Worm (Caenorhabditis elegans) whole organism, L1 larva: ENCODE measurements around the gene gmap-2.

Experiments
- C04F5.9 ChIP-seq: sonication (generic microtip); optimal IDR thresholded peaks from 2 replicates; lab custom pipeline; 2016; ENCODE audit warnings: missing genetic modification characterization, missing compliant biosample characterization
- alr-1 ChIP-seq: fragments of 200-800 bp; sonication (Bioruptor generic); optimal IDR thresholded peaks from 2 replicates; lab custom pipeline; 2018; ENCODE audit warnings: borderline replicate concordance, mild to moderate bottlenecking, missing genetic modification characterization, missing compliant biosample characterization
- blmp-1 ChIP-seq: fragments of 150-350 bp; optimal IDR thresholded peaks from 2 replicates; lab custom pipeline; 2014; ENCODE audit warnings: missing biosample characterization, missing genetic modification characterization
- ces-1 ChIP-seq: fragments of 150-350 bp; optimal IDR thresholded peaks from 2 replicates; lab custom pipeline; 2014; ENCODE audit warnings: missing biosample characterization, missing genetic modification reagents, missing genetic modification characterization
- dsc-1 ChIP-seq: sonication (generic microtip); optimal IDR thresholded peaks from 2 replicates; lab custom pipeline; 2016; ENCODE audit warnings: mild to moderate bottlenecking, missing genetic modification characterization, missing compliant biosample characterization
- egl-13 ChIP-seq: sonication (generic microtip); optimal IDR thresholded peaks from 2 replicates; lab custom pipeline; 2016; ENCODE audit warnings: missing genotype, missing genetic modification reagents, missing genetic modification characterization, missing compliant biosample characterization
- egl-27 ChIP-seq, 2 experiments: fragments of 150-350 bp in 1 of 2; sonication (generic microtip); optimal IDR thresholded peaks; 3 replicates each; lab custom pipeline; 2017 to 2018; ENCODE audit warnings: missing biosample characterization in 2 of 2, missing genetic modification characterization in 2 of 2, missing genetic modification reagents in 2 of 2
- elt-3 ChIP-seq, 6 experiments: fragments of 150-350 bp in 1 of 6; sonication (generic microtip); optimal IDR thresholded peaks; 2 replicates each; lab custom pipeline; 2017 to 2018; ENCODE audit warnings: missing biosample characterization in 6 of 6, missing genetic modification characterization in 6 of 6, inconsistent platforms in 1 of 6
- ets-5 ChIP-seq: fragments of 200-800 bp; sonication (Bioruptor generic); IDR thresholded peaks from 2 replicates; pipeline ENCODE4 v1.3.6; 2022; ENCODE audit warnings: missing genetic modification characterization, missing compliant biosample characterization
- fkh-8 ChIP-seq: sonication (generic microtip); optimal IDR thresholded peaks from 2 replicates; lab custom pipeline; 2016; ENCODE audit warnings: mild to moderate bottlenecking, missing genetic modification characterization, missing compliant biosample characterization
- grh-1 ChIP-seq: fragments of 200-800 bp; sonication (Bioruptor generic); IDR thresholded peaks from 2 replicates; pipeline ENCODE4 v1.3.6; 2022; ENCODE audit warnings: missing genetic modification reagents, missing genetic modification characterization, missing compliant biosample characterization
- hlh-4 ChIP-seq: sonication (generic microtip); optimal IDR thresholded peaks from 2 replicates; lab custom pipeline; 2016; ENCODE audit warnings: mild to moderate bottlenecking, missing genetic modification characterization, missing compliant biosample characterization
- hpl-2 ChIP-seq: fragments of 150-350 bp; optimal IDR thresholded peaks from 2 replicates; lab custom pipeline; 2014; ENCODE audit warnings: missing biosample characterization, missing genetic modification reagents, missing genetic modification characterization
- jun-1 ChIP-seq: fragments of 150-350 bp; optimal IDR thresholded peaks from 2 replicates; lab custom pipeline; 2014; ENCODE audit warnings: missing biosample characterization, missing genetic modification reagents, missing genetic modification characterization
- lin-14 ChIP-seq: fragments of 200-800 bp; sonication (Bioruptor generic); optimal IDR thresholded peaks from 2 replicates; lab custom pipeline; 2018; ENCODE audit warnings: mild to moderate bottlenecking, missing genetic modification characterization, moderate library complexity, missing compliant biosample characterization
- lin-15B ChIP-seq: fragments of 150-350 bp; sonication (generic microtip); optimal IDR thresholded peaks from 3 replicates; lab custom pipeline; 2014; ENCODE audit warnings: missing biosample characterization, missing genetic modification characterization
- lin-35 ChIP-seq, 2 experiments: fragments of 150-350 bp; optimal IDR thresholded peaks; 2 replicates each; lab custom pipeline; 2014; ENCODE audit warnings: missing biosample characterization in 2 of 2, missing genetic modification characterization in 2 of 2, missing genetic modification reagents in 2 of 2
- lin-39 ChIP-seq: fragments of 150-350 bp; optimal IDR thresholded peaks from 2 replicates; lab custom pipeline; 2014; ENCODE audit warnings: missing biosample characterization, missing genetic modification reagents, missing genetic modification characterization
- lir-3 ChIP-seq: sonication (generic microtip); optimal IDR thresholded peaks from 2 replicates; lab custom pipeline; 2016; ENCODE audit warnings: mild to moderate bottlenecking, missing genetic modification characterization, moderate library complexity, missing compliant biosample characterization; ENCODE audit not compliant: poor library complexity
- lsy-2 ChIP-seq, 2 experiments: fragments of 150-350 bp; optimal IDR thresholded peaks; 2 replicates each; lab custom pipeline; 2014; ENCODE audit warnings: missing biosample characterization in 2 of 2, missing genetic modification characterization in 2 of 2
- mdl-1 ChIP-seq, 2 experiments: fragments of 150-350 bp; optimal IDR thresholded peaks; 2 replicates each; lab custom pipeline; 2014 to 2017; ENCODE audit warnings: missing biosample characterization in 2 of 2, missing genetic modification characterization in 2 of 2, inconsistent platforms in 1 of 2
- nhr-12 ChIP-seq: sonication (generic microtip); optimal IDR thresholded peaks from 2 replicates; lab custom pipeline; 2017; ENCODE audit warnings: missing biosample characterization, missing genetic modification characterization
- nhr-19 ChIP-seq: fragments of 200-800 bp; sonication (Bioruptor generic); conservative IDR thresholded peaks from 2 replicates; pipeline ENCODE4 v1.3.6; 2022; ENCODE audit warnings: missing genetic modification characterization, missing compliant biosample characterization
- nhr-20 ChIP-seq: sonication (generic microtip); optimal IDR thresholded peaks from 2 replicates; lab custom pipeline; 2016; ENCODE audit warnings: mild to moderate bottlenecking, missing genetic modification characterization, missing compliant biosample characterization
- nhr-47 ChIP-seq: sonication (generic microtip); optimal IDR thresholded peaks from 2 replicates; lab custom pipeline; 2016; ENCODE audit warnings: mild to moderate bottlenecking, missing genetic modification characterization, moderate library complexity, missing compliant biosample characterization
- nhr-71 ChIP-seq: sonication (generic microtip); optimal IDR thresholded peaks from 2 replicates; lab custom pipeline; 2016; ENCODE audit warnings: mild to moderate bottlenecking, missing genetic modification characterization, moderate library complexity, missing compliant biosample characterization
- nhr-84 ChIP-seq: sonication (generic microtip); optimal IDR thresholded peaks from 2 replicates; lab custom pipeline; 2017; ENCODE audit warnings: missing biosample characterization, missing genetic modification characterization
- nhr-85 ChIP-seq: sonication (generic microtip); peaks from one replicate; lab custom pipeline; 2016; ENCODE audit warnings: missing genetic modification characterization, inconsistent platforms, missing compliant biosample characterization
- pax-3 ChIP-seq: fragments of 200-800 bp; sonication (Bioruptor generic); optimal IDR thresholded peaks from 2 replicates; lab custom pipeline; 2018; ENCODE audit warnings: mild to moderate bottlenecking, missing genetic modification characterization, moderate library complexity, missing compliant biosample characterization
- pqm-1 ChIP-seq: sonication (generic microtip); optimal IDR thresholded peaks from 3 replicates; lab custom pipeline; 2017; ENCODE audit warnings: missing biosample characterization, missing genetic modification characterization
- rnt-1 ChIP-seq: sonication (generic microtip); optimal IDR thresholded peaks from 2 replicates; lab custom pipeline; 2016; ENCODE audit warnings: mild to moderate bottlenecking, missing genetic modification characterization, moderate library complexity, missing compliant biosample characterization
- snpc-4 ChIP-seq: fragments of 150-350 bp; optimal IDR thresholded peaks from 2 replicates; lab custom pipeline; 2014; ENCODE audit warnings: missing biosample characterization, missing genetic modification characterization
- snu-23 ChIP-seq: sonication (generic microtip); optimal IDR thresholded peaks from 2 replicates; lab custom pipeline; 2016; ENCODE audit warnings: missing genetic modification characterization, missing compliant biosample characterization
- sox-4 ChIP-seq: sonication (generic microtip); optimal IDR thresholded peaks from 2 replicates; lab custom pipeline; 2016; ENCODE audit warnings: missing genetic modification characterization, missing compliant biosample characterization
- sptf-1 ChIP-seq: fragments of 150-350 bp; optimal IDR thresholded peaks from 2 replicates; lab custom pipeline; 2014; ENCODE audit warnings: missing biosample characterization, missing genetic modification characterization
- sup-37 ChIP-seq: fragments of 200-800 bp; sonication (Bioruptor generic); optimal IDR thresholded peaks from 2 replicates; lab custom pipeline; 2018; ENCODE audit warnings: mild to moderate bottlenecking, missing genetic modification characterization, missing compliant biosample characterization
- swsn-7 ChIP-seq: sonication (generic microtip); optimal IDR thresholded peaks from 2 replicates; lab custom pipeline; 2016; ENCODE audit warnings: missing genetic modification characterization, missing compliant biosample characterization
- tbx-2 ChIP-seq: sonication (generic microtip); optimal IDR thresholded peaks from 2 replicates; lab custom pipeline; 2016; ENCODE audit warnings: missing genetic modification characterization, missing compliant biosample characterization
- tlp-1 ChIP-seq: fragments of 150-350 bp; optimal IDR thresholded peaks from 2 replicates; lab custom pipeline; 2014; ENCODE audit warnings: missing biosample characterization, missing genetic modification characterization
- xbp-1 ChIP-seq: sonication (generic microtip); optimal IDR thresholded peaks from 2 replicates; lab custom pipeline; 2016; ENCODE audit warnings: missing genetic modification characterization, missing compliant biosample characterization
- ztf-4 ChIP-seq: fragments of 150-350 bp; optimal IDR thresholded peaks from 2 replicates; lab custom pipeline; 2014; ENCODE audit warnings: missing biosample characterization, missing genetic modification characterization

gmap-2 gene

DNA sequence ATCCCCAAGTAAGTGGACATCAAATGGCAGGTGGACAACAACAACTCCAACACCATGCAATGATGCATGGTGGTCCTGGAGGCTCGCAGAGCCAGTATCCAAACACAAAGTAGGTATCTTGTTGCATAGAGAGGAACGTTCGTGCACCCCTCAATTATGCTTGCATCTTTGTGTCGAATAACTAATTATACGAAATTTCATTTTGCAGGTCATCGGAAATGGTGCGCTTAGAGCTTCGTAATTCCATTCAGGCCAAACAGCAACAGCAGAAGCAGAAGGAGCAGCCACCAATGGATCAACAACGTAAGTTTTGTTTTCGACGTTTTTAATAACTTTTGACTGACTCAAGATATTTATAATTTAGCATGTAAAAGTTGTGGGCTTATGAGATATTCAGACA lies 26.6 kb downstream of the gmap-2 start:
- TF ChIP-seq jun-1 (tag; lab: Kevin White, UChicago) (no peak), swsn-7 (no peak), dsc-1 (tag; lab: Kevin White, UChicago) (no peak), snu-23 (GFP tag; lab: Kevin White, UChicago) (no peak), nhr-71 (no peak), tlp-1 (no peak), grh-1 (GFP tag; lab: Robert Waterston, UW) (no peak), nhr-47 (no peak), lin-39 (tag; lab: Kevin White, UChicago) (no peak)

DNA sequence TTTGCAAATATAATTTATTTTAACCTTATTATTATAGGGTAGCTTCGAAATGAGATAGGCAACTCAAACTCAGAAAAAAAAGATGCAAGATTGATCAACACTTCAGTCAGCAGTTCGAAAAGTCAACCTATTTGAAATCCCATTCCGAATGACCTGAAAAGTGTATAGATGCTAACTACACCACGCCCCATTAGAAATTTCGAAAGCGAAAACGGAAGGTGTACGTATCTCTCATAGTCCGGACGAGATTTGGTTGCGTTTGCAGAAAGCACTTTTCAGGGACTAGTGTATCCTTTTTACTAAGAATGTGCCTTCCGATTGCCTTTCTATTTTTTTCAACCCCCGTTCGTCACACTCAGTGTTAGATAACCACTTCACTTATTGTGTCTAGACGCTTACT lies 27.4 kb downstream of the gmap-2 start:
- TF ChIP-seq blmp-1 (tag; lab: Kevin White, UChicago): peak; percentile 82
- TF ChIP-seq ztf-4 (tag; lab: Kevin White, UChicago): no peak
- TF ChIP-seq pqm-1 (tag; lab: Kevin White, UChicago): no peak

DNA sequence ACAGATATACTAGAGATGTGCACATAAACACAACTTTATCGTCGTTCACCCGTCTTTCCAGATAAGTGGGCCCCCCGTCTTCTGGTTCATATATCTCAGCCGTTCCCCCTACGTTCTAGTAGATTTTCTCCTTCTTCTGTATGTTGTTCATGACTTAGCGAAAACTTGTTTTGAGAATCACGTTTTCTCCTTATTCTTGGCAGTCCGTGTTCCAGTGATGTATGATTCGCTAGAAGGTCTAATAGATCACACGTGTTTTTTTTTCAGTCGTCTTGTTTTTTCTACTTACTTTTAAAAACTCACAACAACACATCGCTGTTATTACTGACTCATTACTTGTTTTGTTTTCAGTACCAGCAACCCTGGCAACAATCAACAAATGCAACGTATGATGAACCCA lies 28.0 kb downstream of the gmap-2 start:
- TF ChIP-seq nhr-71: peak; percentile 3
- TF ChIP-seq nhr-12 (tag; lab: Kevin White, UChicago): no peak
- no peak for TF ChIP-seq sup-37 (GFP tag; lab: Kevin White, UChicago)
- TF ChIP-seq nhr-85 (tag; lab: Kevin White, UChicago): peak; percentile 48
- peak; percentile 15 for TF ChIP-seq nhr-20 (tag; lab: Kevin White, UChicago)
- no peak for TF ChIP-seq tbx-2 (tag; lab: Kevin White, UChicago)
- TF ChIP-seq pqm-1 (tag; lab: Kevin White, UChicago): no peak

ce11 chrX:12914209-12914608 lies 28.9 kb downstream of the gmap-2 start:
- TF ChIP-seq lir-3 (tag; lab: Kevin White, UChicago) (peak; percentile 44), dsc-1 (tag; lab: Kevin White, UChicago) (no peak), nhr-19 (GFP tag; lab: Robert Waterston, UW) (peak; percentile 45), nhr-84 (no peak), snpc-4 (no peak), ets-5 (no peak), nhr-71 (peak; percentile 72), xbp-1 (tag; lab: Kevin White, UChicago) (no peak), rnt-1 (tag; lab: Kevin White, UChicago) (peak; percentile 26), egl-27 (tag; optimal IDR thresholded peaks at IDR 0.05; lab: Kevin White, UChicago) (no peak), hlh-4 (tag; lab: Kevin White, UChicago) (no peak), C04F5.9 (tag; lab: Kevin White, UChicago) (no peak), egl-13 (peak; percentile 59), fkh-8 (tag; lab: Kevin White, UChicago) (peak; percentile 54), sptf-1 (tag; lab: Kevin White, UChicago) (no peak), pqm-1 (tag; lab: Kevin White, UChicago) (no peak), sox-4 (peak; percentile 13), hpl-2 (GFP tag; lab: Kevin White, UChicago) (no peak), snu-23 (GFP tag; lab: Kevin White, UChicago) (peak; percentile 22), lin-14 (GFP tag; lab: Kevin White, UChicago) (peak; percentile 64), nhr-47 (peak; percentile 64), alr-1 (tag; lab: Kevin White, UChicago) (no peak), swsn-7 (peak; percentile 10), nhr-20 (tag; lab: Kevin White, UChicago) (peak; percentile 29), pax-3 (tag; lab: Kevin White, UChicago) (peak; percentile 57), lin-35 (GFP tag; optimal IDR thresholded peaks at IDR 0.05; lab: Kevin White, UChicago) (no peak), grh-1 (GFP tag; lab: Robert Waterston, UW) (no peak), lsy-2 (tag; optimal IDR thresholded peaks at IDR 0.05; lab: Kevin White, UChicago) (peak in 1 of 2 experiments; percentile 50), jun-1 (tag; lab: Kevin White, UChicago) (no peak), lin-15B (no peak), ces-1 (no peak), mdl-1 (tag; optimal IDR thresholded peaks at IDR 0.05; lab: Kevin White, UChicago) (peak in 1 of 2 experiments; percentile 57), elt-3 (tag; optimal IDR thresholded peaks at IDR 0.05; lab: Kevin White, UChicago) (no peak)
